Worm (Caenorhabditis elegans): ENCODE results near the gene snt-5.

DNA sequence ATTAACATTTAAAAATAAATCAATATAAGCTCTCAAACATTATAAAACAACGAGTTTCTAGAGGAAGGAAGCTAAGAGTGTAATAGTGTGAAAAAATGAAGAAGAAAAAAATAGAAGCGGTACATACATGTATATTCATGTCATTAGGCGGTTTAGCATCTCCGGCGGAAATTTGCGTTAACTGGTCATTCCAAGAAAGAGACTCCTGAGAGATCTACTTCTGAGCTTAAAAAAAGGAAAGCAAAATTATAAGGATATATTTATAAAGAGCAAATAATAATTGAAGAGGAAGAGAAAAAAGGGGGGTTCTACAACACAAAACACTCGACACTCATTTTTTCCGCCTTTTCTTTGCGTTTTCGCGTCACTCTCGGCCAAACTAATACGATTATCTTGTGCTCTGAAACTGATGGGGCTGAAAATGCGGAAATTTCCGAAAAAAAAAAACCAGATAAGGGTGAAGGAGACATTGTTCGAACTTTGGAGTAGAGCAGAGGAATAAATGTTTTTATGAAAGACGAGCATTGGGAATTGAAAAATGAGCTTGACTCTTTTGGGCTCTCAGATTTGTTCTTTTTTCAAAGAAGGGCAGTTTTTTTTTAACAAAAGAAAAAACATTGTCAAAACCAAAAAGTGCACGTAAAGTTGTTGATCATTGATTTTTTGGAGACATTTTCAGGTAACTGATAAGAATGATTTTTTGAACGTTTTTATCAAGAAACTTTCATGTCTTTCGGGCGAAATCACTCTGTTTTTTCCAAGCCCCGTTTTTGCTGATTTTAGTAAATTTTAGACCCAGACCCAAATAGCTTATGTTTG, 3.5 kb upstream of the snt-5 start:
- TF ChIP-seq mdl-1 (tag; optimal IDR thresholded peaks at IDR 0.05) (no peak), daf-12 (tag; optimal IDR thresholded peaks at IDR 0.05) (no peak), zag-1 (tag; optimal IDR thresholded peaks at IDR 0.05) (no peak), nhr-102 (tag; optimal IDR thresholded peaks at IDR 0.05) (no peak)

Data from whole organism, L4 larva.